Fruit fly (Drosophila melanogaster): ENCODE data around the gene r.

The r gene

dm6 chrX:16692325-16692724, 37.2 kb downstream of the r start (continued):
- TF ChIP-seq Aef1 (GFP tag; IDR thresholded peaks at IDR 0.05) (no peak), CG7839 (tag; optimal IDR thresholded peaks at IDR 0.05) (peak; percentile 51), schlank (tag; optimal IDR thresholded peaks at IDR 0.05) (no peak), CG18599 (GFP tag; optimal IDR thresholded peaks at IDR 0.05) (peak; percentile 1), CG9437 (GFP tag; optimal IDR thresholded peaks at IDR 0.05) (peak; percentile 15), CG4730 (GFP tag; IDR thresholded peaks at IDR 0.05) (no peak), row (GFP tag; IDR thresholded peaks at IDR 0.05) (0 out of 3 replicates have a peak, but pooled peaks have one; percentile 33), CG8388 (GFP tag; optimal IDR thresholded peaks at IDR 0.05) (peak; percentile 13), CG9817 (tag; optimal IDR thresholded peaks at IDR 0.05) (peak; percentile 35), PHDP (tag; optimal IDR thresholded peaks at IDR 0.05) (peak; percentile 12), wek (GFP tag; optimal IDR thresholded peaks at IDR 0.05) (no peak), Dek (tag; optimal IDR thresholded peaks at IDR 0.05) (peak; percentile 18), CG12659 (GFP tag; optimal IDR thresholded peaks at IDR 0.05) (peak; percentile 10), ATbp (GFP tag; optimal IDR thresholded peaks at IDR 0.05) (no peak), cwo (GFP tag; optimal IDR thresholded peaks at IDR 0.05) (peak; percentile 3), CG31441 (GFP tag; IDR thresholded peaks at IDR 0.05) (peak; percentile 37; the same call in 1 of the 2 replicates), Hr51 (GFP tag; optimal IDR thresholded peaks at IDR 0.05) (peak in 1 of 2 experiments; percentile 59), CG10366 (GFP tag; IDR thresholded peaks at IDR 0.05) (0 out of 2 replicates have a peak, but pooled peaks have one; percentile 11), CoRest (tag; optimal IDR thresholded peaks at IDR 0.05) (peak; percentile 52), CG17385 (GFP tag; optimal IDR thresholded peaks at IDR 0.05) (peak; percentile 39)

dm6 chrX:16693805-16694387, 38.7 kb downstream of the r start:
- TF ChIP-seq CG2199 (GFP tag; IDR thresholded peaks at IDR 0.05) (peak; percentile 52; the same call in 1 of the 3 replicates), Med (GFP tag) (peak; percentile 56), CG31365 (tag; optimal IDR thresholded peaks at IDR 0.05) (peak; percentile 2), CG7987 (GFP tag; optimal IDR thresholded peaks at IDR 0.05) (no peak), CG7745 (tag; optimal IDR thresholded peaks at IDR 0.05) (no peak), CG32772 (GFP tag; IDR thresholded peaks at IDR 0.05) (peak; percentile 65), crol (GFP tag; IDR thresholded peaks at IDR 0.05) (peak; percentile 80), CG1602 (GFP tag; optimal IDR thresholded peaks at IDR 0.05) (no peak), sr (GFP tag; IDR thresholded peaks at IDR 0.05) (peak; percentile 72), sens (GFP tag) (peak; percentile 43), CG4404 (GFP tag; IDR thresholded peaks at IDR 0.05) (peak; percentile 10; the same call in 1 of the 2 replicates), CG16779 (GFP tag; IDR thresholded peaks at IDR 0.05) (0 out of 2 replicates have a peak, but pooled peaks have one; percentile 4), CG3065 (GFP tag; optimal IDR thresholded peaks at IDR 0.05) (peak; percentile 19), CG11456 (GFP tag; IDR thresholded peaks at IDR 0.05) (0 out of 3 replicates have a peak, but pooled peaks have one; percentile 56), CG17359 (tag; optimal IDR thresholded peaks at IDR 0.05) (peak; percentile 58)

DNA sequence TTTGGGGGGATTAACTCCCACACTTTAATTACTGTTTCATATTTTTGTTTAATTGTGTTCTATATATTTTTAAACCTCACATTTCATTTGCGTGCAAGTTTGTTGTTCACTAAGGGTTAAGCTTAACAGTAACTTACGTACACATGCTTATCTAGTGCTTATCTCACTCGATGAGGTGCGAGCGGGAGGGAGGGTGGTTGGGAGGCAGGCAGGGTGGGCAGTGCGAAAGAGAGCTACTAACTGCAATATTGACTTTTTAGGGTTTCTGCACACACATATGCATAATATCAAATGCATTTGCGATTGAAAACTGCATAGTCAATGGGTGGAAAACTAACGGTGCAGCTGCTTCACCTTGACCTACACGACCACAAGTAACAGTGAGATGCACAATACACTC, 39.3 kb downstream of the r start:
- TF ChIP-seq sna (GFP tag; IDR thresholded peaks at IDR 0.05; ENCODE audit: partially characterized antibody) (no peak), crol (GFP tag; IDR thresholded peaks at IDR 0.05) (peak; percentile 51), CG1832 (GFP tag; optimal IDR thresholded peaks at IDR 0.05) (peak; percentile 13), GATAe (GFP tag; conservative IDR thresholded peaks at IDR 0.05) (peak; percentile 68), Ada2b (GFP tag; IDR thresholded peaks at IDR 0.05) (0 out of 2 replicates have a peak, but pooled peaks have one; percentile 4), CG17361 (GFP tag; IDR thresholded peaks at IDR 0.05) (no peak), CG10462 (GFP tag; optimal IDR thresholded peaks at IDR 0.05) (no peak)
